Fruit fly (Drosophila melanogaster) whole organism: ENCODE measurements around the gene Ccp84Aa.
A peak's percentile ranks its signal among the peaks of the same experiment; 100 is the strongest.

Experiments
- CG8478 ChIP-seq: fragments of >200 bp; optimal IDR thresholded peaks from 2 replicates; lab custom pipeline; 2018; ENCODE audit warnings: inconsistent platforms
- Dll ChIP-seq: fragments of >200 bp; optimal IDR thresholded peaks from 2 replicates; lab custom pipeline; 2017
- EcR ChIP-seq, 2 experiments: fragments of >200 bp; optimal IDR thresholded peaks; 2 replicates each; lab custom pipeline; 2017; ENCODE audit warnings: missing biosample characterization in 2 of 2, missing genetic modification characterization in 2 of 2, missing genetic modification reagents in 2 of 2
- pan ChIP-seq: fragments of >200 bp; optimal IDR thresholded peaks from 2 replicates; lab custom pipeline; 2017
- psq ChIP-seq: fragments of >200 bp; optimal IDR thresholded peaks from 2 replicates; lab custom pipeline; 2017
- usp ChIP-seq: fragments of >200 bp; optimal IDR thresholded peaks from 2 replicates; lab custom pipeline; 2017; ENCODE audit warnings: missing biosample characterization, missing genetic modification characterization, mixed read lengths

Gene Ccp84Aa

dm6 chr3R:6678480-6678879, 25.4 kb upstream of the Ccp84Aa start, which contains the start of gene lab:
Gene lab, minus strand, starts transcription at chr3R:6678590.
- TF ChIP-seq EcR (GFP tag; optimal IDR thresholded peaks at IDR 0.05; lab: Kevin White, UChicago) (peak in 1 of 2 experiments; percentile 16), Dll (no peak), CG8478 (lab: Kevin White, UChicago) (peak; percentile 89), usp (GFP tag; lab: Kevin White, UChicago) (no peak), pan (lab: Kevin White, UChicago) (no peak), psq (lab: Kevin White, UChicago) (no peak)

DNA sequence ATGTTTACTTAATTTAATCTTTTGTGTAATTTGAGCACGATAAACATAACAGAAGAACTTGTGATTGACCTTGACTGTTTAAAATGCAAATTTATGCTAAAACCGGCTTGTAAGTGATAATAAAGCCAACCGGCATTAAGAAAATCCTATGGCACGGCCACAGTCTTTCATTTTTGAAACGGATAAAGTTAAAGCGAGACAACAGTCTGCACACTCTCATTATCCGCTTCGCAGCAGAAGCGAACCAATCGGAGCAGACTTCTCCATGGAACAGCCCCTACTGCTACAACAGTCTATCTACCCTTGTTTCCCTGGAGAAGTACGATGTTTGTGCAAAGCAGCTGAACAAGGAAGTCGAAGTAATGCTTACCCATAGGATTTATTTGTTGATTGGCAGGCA, 20.7 kb upstream of the Ccp84Aa start:
- TF ChIP-seq usp (GFP tag; lab: Kevin White, UChicago) (no peak), CG8478 (lab: Kevin White, UChicago) (no peak), EcR (GFP tag; optimal IDR thresholded peaks at IDR 0.05; lab: Kevin White, UChicago) (no peak), pan (lab: Kevin White, UChicago) (no peak), psq (lab: Kevin White, UChicago) (no peak), Dll (no peak)

- TF ChIP-seq CG8478 (lab: Kevin White, UChicago) (no peak), psq (lab: Kevin White, UChicago) (no peak), EcR (GFP tag; optimal IDR thresholded peaks at IDR 0.05; lab: Kevin White, UChicago) (no peak), Dll (no peak), pan (lab: Kevin White, UChicago) (no peak), usp (GFP tag; lab: Kevin White, UChicago) (no peak)
These were observed 20.2 kb upstream of the Ccp84Aa start for dm6 chr3R:6683671-6684070.

- TF ChIP-seq Dll (no peak), CG8478 (lab: Kevin White, UChicago) (no peak), pan (lab: Kevin White, UChicago) (no peak), EcR (GFP tag; optimal IDR thresholded peaks at IDR 0.05; lab: Kevin White, UChicago) (no peak), usp (GFP tag; lab: Kevin White, UChicago) (no peak), psq (lab: Kevin White, UChicago) (no peak)
These were observed 19.7 kb upstream of the Ccp84Aa start, which contains the start of gene Edg84A for dm6 chr3R:6684145-6684544. Gene Edg84A, plus strand, starts transcription at chr3R:6684445.

dm6 chr3R:6686428-6686827, 17.5 kb upstream of the Ccp84Aa start, which contains the start of gene Ccp84Ag:
Gene Ccp84Ag, plus strand, starts transcription at chr3R:6686728.
- no peak for TF ChIP-seq usp (GFP tag; lab: Kevin White, UChicago)
- TF ChIP-seq CG8478 (lab: Kevin White, UChicago), result no peak
- TF ChIP-seq EcR (GFP tag; optimal IDR thresholded peaks at IDR 0.05; lab: Kevin White, UChicago), result no peak
- no peak for TF ChIP-seq pan (lab: Kevin White, UChicago)
- no peak for TF ChIP-seq Dll
- TF ChIP-seq psq (lab: Kevin White, UChicago), result no peak

dm6 chr3R:6687219-6687618, 16.7 kb upstream of the Ccp84Aa start:
- TF ChIP-seq Dll (no peak), CG8478 (lab: Kevin White, UChicago) (no peak), usp (GFP tag; lab: Kevin White, UChicago) (no peak), pan (lab: Kevin White, UChicago) (no peak), psq (lab: Kevin White, UChicago) (no peak), EcR (GFP tag; optimal IDR thresholded peaks at IDR 0.05; lab: Kevin White, UChicago) (no peak)

DNA sequence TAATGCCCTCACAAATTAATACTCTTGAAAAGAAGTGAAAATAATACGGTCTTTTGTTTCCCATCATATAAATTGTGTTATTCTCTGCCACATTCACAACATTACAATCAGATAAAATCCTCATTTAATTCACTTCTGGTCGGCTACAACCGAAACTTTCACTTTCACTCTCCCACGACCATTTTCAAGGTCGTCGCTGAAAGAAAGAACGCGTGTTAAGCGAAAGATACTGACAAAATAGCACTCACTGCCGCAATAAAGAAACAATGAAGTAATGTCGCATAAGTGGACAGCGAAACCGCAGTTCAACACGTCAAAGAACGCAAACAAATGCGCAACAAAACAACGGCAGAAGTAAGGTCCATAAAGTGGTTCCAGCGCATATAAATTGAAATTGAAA, 15.7 kb upstream of the Ccp84Aa start:
- TF ChIP-seq psq (lab: Kevin White, UChicago) (no peak), Dll (no peak), usp (GFP tag; lab: Kevin White, UChicago) (no peak), CG8478 (lab: Kevin White, UChicago) (no peak), EcR (GFP tag; optimal IDR thresholded peaks at IDR 0.05; lab: Kevin White, UChicago) (no peak), pan (lab: Kevin White, UChicago) (no peak)

DNA sequence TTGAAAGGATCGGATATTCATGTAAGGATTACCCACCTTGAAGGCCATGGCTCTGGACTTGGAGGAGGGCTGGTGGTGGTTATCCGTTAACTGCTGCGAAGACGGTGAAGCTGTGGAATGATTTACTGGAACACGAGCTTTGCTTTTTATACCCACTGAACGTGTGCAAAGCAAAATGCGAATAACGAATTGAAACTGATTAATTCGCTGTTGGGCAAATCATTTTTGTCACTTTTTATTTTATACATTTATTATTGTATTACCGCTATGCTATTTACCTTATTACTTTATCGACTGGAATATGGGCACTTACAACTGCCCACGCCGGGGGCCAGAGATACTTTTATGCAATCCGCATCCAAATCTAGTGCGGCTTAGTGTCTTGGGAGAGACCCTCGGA, 13.7 kb upstream of the Ccp84Aa start, which contains the start of gene Ccp84Af:
Gene Ccp84Af (minus strand): TSS at position 101 of the 400 bp plus-strand sequence.
- TF ChIP-seq CG8478 (lab: Kevin White, UChicago) (no peak), EcR (GFP tag; optimal IDR thresholded peaks at IDR 0.05; lab: Kevin White, UChicago) (no peak), psq (lab: Kevin White, UChicago) (no peak), pan (lab: Kevin White, UChicago) (no peak), Dll (no peak), usp (GFP tag; lab: Kevin White, UChicago) (no peak)

DNA sequence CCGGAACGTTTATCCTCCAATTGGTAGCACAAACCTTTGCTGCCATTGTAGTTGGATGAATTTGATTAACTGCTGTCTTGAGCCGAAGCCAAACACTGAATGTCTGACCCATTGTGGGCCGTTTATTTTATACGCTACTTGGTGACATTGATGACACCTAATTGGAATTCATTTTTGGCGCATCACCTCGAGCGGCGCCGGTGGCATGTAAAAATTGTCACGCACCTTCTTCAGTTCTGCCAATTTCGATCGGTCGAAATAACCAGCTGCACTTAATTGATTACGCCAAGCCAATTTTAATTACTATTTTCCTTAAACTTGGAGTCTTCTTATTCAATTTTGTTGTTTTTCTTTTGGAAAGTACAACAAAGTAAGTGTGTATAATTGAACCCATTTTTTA, 12.2 kb upstream of the Ccp84Aa start, which contains the start of gene Ccp84Ae:
Gene Ccp84Ae (minus strand): TSS at position 101 of the 400 bp plus-strand sequence.
- no peak for TF ChIP-seq EcR (GFP tag; optimal IDR thresholded peaks at IDR 0.05; lab: Kevin White, UChicago)
- TF ChIP-seq pan (lab: Kevin White, UChicago), result no peak
- no peak for TF ChIP-seq CG8478 (lab: Kevin White, UChicago)
- TF ChIP-seq Dll, result no peak
- no peak for TF ChIP-seq usp (GFP tag; lab: Kevin White, UChicago)
- TF ChIP-seq psq (lab: Kevin White, UChicago), result no peak

- TF ChIP-seq CG8478 (lab: Kevin White, UChicago) (no peak), pan (lab: Kevin White, UChicago) (no peak), psq (lab: Kevin White, UChicago) (no peak), usp (GFP tag; lab: Kevin White, UChicago) (no peak), EcR (GFP tag; optimal IDR thresholded peaks at IDR 0.05; lab: Kevin White, UChicago) (no peak), Dll (no peak)
These were observed 11.5 kb upstream of the Ccp84Aa start, which contains the start of gene Ccp84Ad for dm6 chr3R:6692432-6692831. Gene Ccp84Ad, plus strand, starts transcription at chr3R:6692732.

DNA sequence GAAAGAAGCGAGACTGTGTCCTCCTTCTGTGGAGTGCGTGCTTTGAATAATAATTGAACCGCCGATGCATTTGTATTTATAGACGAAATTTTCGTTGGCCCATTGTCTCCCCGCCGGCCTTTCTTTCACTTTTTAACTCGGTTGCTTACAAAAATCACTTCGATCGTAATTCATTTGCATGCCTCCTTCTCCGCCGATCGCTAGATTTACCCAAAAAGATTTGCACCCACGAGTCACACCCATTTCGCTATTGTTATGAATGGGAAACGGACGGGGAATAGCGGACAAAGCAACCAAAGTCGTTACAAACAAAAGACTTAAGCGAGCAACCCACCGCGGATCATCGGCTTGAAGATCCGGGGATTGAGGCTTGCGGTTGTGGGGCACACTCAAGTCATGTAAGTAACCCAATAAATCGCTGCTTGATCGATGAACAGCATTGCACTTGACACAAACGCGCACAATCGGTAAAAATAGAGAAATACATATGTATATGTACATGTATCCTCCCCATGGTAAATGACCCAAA, 7.6 kb upstream of the Ccp84Aa start, which contains the start of gene Ccp84Ac:
Gene Ccp84Ac (minus strand): TSS at position 51 of the 529 bp plus-strand sequence.
- no peak for TF ChIP-seq EcR (GFP tag; optimal IDR thresholded peaks at IDR 0.05; lab: Kevin White, UChicago)
- no peak for TF ChIP-seq usp (GFP tag; lab: Kevin White, UChicago)
- no peak for TF ChIP-seq CG8478 (lab: Kevin White, UChicago)
- no peak for TF ChIP-seq Dll
- no peak for TF ChIP-seq pan (lab: Kevin White, UChicago)
- TF ChIP-seq psq (lab: Kevin White, UChicago), result no peak
